Worm (Caenorhabditis elegans) whole organism, L3 larva: ENCODE results near the gene Y73C8C.4.

Source experiments
- aly-2 ChIP-seq: fragments of 150-350 bp; optimal IDR thresholded peaks from 2 replicates; lab custom pipeline; 2014; ENCODE audit warnings: missing biosample characterization, missing genetic modification characterization
- ama-1 ChIP-seq: fragments of 150-350 bp; optimal IDR thresholded peaks from 2 replicates; lab custom pipeline; 2018
- ceh-28 ChIP-seq: fragments of 150-350 bp; optimal IDR thresholded peaks from 2 replicates; lab custom pipeline; 2014; ENCODE audit warnings: missing biosample characterization, missing genetic modification reagents, missing genetic modification characterization
- elt-3 ChIP-seq, 3 experiments: fragments of 150-350 bp in 1 of 3; sonication (generic microtip) in 2 of 3; optimal IDR thresholded peaks; 2 replicates in 2 of 3; 4 replicates in 1 of 3; lab custom pipeline; 2014 to 2017; ENCODE audit warnings: missing biosample characterization in 3 of 3, missing genetic modification characterization in 3 of 3
- fkh-10 ChIP-seq: sonication (generic microtip); optimal IDR thresholded peaks from 2 replicates; lab custom pipeline; 2017; ENCODE audit warnings: missing biosample characterization, missing genetic modification reagents, missing genetic modification characterization
- fkh-2 ChIP-seq: fragments of 150-350 bp; optimal IDR thresholded peaks from 2 replicates; lab custom pipeline; 2014; ENCODE audit warnings: missing biosample characterization, missing genetic modification reagents, missing genetic modification characterization
- lin-15B ChIP-seq: fragments of 150-350 bp; optimal IDR thresholded peaks from 2 replicates; lab custom pipeline; 2014; ENCODE audit warnings: missing biosample characterization, missing genetic modification characterization
- nfya-1 ChIP-seq: sonication (generic microtip); optimal IDR thresholded peaks from 2 replicates; lab custom pipeline; 2017; ENCODE audit warnings: missing genetic modification characterization, mild to moderate bottlenecking, missing compliant biosample characterization, antibody characterized with exemption, moderate library complexity; ENCODE audit not compliant: insufficient read depth
- unc-39 ChIP-seq: sonication (generic microtip); optimal IDR thresholded peaks from 4 replicates; lab custom pipeline; 2017; ENCODE audit warnings: missing biosample characterization, missing genetic modification characterization
- unc-62 ChIP-seq: fragments of 150-350 bp; sonication (generic microtip); optimal IDR thresholded peaks from 4 replicates; lab custom pipeline; 2014; ENCODE audit warnings: missing biosample characterization, missing genetic modification reagents, missing genetic modification characterization

DNA sequence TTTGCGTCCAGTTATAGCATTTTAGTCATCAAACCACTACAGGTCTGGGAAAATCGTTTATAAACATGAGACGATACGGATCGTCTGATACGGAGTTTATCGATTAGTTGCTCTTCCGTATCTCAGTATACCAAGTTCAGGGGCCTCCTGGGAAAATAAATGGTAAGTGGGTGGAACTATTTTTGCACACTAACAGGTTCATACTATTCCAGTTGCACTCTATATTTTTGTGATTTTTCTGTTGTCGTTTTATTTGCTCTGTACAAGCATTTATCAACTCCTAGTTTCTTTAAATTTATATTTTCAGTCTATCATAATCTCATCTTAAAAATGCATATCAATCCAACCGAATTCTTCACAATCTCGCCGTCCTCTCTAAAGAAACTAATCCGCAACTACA lies 13.0 kb upstream of the Y73C8C.4 start, which contains the start of gene Y73C8C.3:
- TF ChIP-seq nfya-1 (tag; lab: Kevin White, UChicago), result no peak
- TF ChIP-seq unc-62 (GFP tag; lab: Kevin White, UChicago), result no peak
- TF ChIP-seq ceh-28 (tag; lab: Kevin White, UChicago), result no peak
- no peak for TF ChIP-seq ama-1 (lab: Kevin White, UChicago)
- no peak for TF ChIP-seq fkh-10 (GFP tag; lab: Kevin White, UChicago)
- no peak for TF ChIP-seq lin-15B
- no peak for TF ChIP-seq unc-39 (tag; lab: Kevin White, UChicago)
- no peak for TF ChIP-seq aly-2 (tag; lab: Kevin White, UChicago)
- no peak for TF ChIP-seq elt-3 (tag; optimal IDR thresholded peaks at IDR 0.05; lab: Kevin White, UChicago)
- TF ChIP-seq fkh-2 (tag; lab: Kevin White, UChicago), result no peak
